Fruit fly (Drosophila melanogaster): Measurements from ENCODE around the gene CG9008.

DNA sequence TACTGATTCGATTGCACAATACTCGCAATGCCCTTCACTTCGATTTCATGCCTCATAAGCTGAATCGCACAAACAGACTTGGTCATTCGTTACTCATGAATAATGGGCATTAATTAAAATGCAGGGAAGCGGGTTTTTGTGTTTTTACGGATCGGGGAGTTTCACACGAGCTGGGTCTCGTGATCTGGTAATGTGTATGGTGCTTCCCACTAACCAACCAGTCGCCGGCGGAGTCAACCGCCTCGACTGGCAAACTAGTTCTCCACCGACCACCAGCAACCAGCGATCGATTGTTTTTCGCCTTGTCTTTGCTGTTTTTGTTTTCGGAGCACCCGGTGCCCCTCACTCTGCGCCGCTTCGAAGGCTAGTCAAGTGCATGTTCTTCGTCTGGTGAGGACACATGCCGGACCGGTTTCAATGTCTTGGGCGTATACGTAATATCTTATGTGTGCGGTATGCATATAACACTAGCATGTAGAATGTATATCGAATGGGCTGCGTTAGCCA is 24.6 kb upstream of the CG9008 start:
- no peak for TF ChIP-seq Gug (GFP tag; IDR thresholded peaks at IDR 0.05)
- no peak for TF ChIP-seq topi (GFP tag; optimal IDR thresholded peaks at IDR 0.05)
- TF ChIP-seq Hr39 (GFP tag; optimal IDR thresholded peaks at IDR 0.05) = no peak
- no peak for TF ChIP-seq CG8632 (GFP tag; optimal IDR thresholded peaks at IDR 0.05)
- TF ChIP-seq fkh (GFP tag; optimal IDR thresholded peaks at IDR 0.05) = no peak
- TF ChIP-seq Lpt (GFP tag; optimal IDR thresholded peaks at IDR 0.05) = peak; percentile 7
- TF ChIP-seq acj6 (GFP tag; optimal IDR thresholded peaks at IDR 0.05) = no peak
- no peak for TF ChIP-seq CG6854 (GFP tag; optimal IDR thresholded peaks at IDR 0.05)
